Fruit fly (Drosophila melanogaster) whole organism, adult: ENCODE data around the gene comm.

Source experiments
- CG11617 ChIP-seq: fragments of 200-800 bp; sonication (Bioruptor generic); optimal IDR thresholded peaks from 2 replicates; lab custom pipeline; 2017; ENCODE audit warnings: mild to moderate bottlenecking, missing biosample characterization, missing genetic modification reagents, missing genetic modification characterization
- CG12768 ChIP-seq: fragments of 200-800 bp; sonication (Bioruptor generic); optimal IDR thresholded peaks from 2 replicates; lab custom pipeline; 2017; ENCODE audit warnings: missing biosample characterization, missing genetic modification characterization, mild to moderate bottlenecking, moderate library complexity, missing genetic modification reagents
- CG14711 ChIP-seq: fragments of 200-800 bp; sonication (Bioruptor generic); optimal IDR thresholded peaks from 2 replicates; lab custom pipeline; 2018; ENCODE audit warnings: missing biosample characterization, mild to moderate bottlenecking, missing genetic modification characterization, moderate library complexity
- CG1620 ChIP-seq: fragments of 200-800 bp; sonication (Bioruptor generic); optimal IDR thresholded peaks from 2 replicates; lab custom pipeline; 2016; ENCODE audit warnings: missing biosample characterization, missing genetic modification characterization
- CG33017 ChIP-seq: fragments of 200-800 bp; sonication (Bioruptor generic); optimal IDR thresholded peaks from 2 replicates; lab custom pipeline; 2018; ENCODE audit warnings: missing biosample characterization, mild to moderate bottlenecking, missing genetic modification characterization, moderate library complexity
- CG5204 ChIP-seq: fragments of 200-800 bp; sonication (Bioruptor generic); optimal IDR thresholded peaks from 2 replicates; lab custom pipeline; 2016; ENCODE audit warnings: missing biosample characterization, missing genetic modification characterization
- CG7045 ChIP-seq: fragments of 200-800 bp; sonication (Bioruptor generic); optimal IDR thresholded peaks from 2 replicates; lab custom pipeline; 2017; ENCODE audit warnings: missing biosample characterization, mild to moderate bottlenecking, missing genetic modification characterization
- CG7101 ChIP-seq: fragments of 200-800 bp; sonication (Bioruptor generic); optimal IDR thresholded peaks from 2 replicates; lab custom pipeline; 2018; ENCODE audit warnings: missing biosample characterization, mild to moderate bottlenecking, missing genetic modification characterization, moderate library complexity
- Clk ChIP-seq: fragments of 200-800 bp; sonication (Bioruptor generic); optimal IDR thresholded peaks from 2 replicates; lab custom pipeline; 2017; ENCODE audit warnings: missing biosample characterization, missing genetic modification characterization
- Crg-1 ChIP-seq: fragments of 200-800 bp; sonication (Bioruptor generic); optimal IDR thresholded peaks from 2 replicates; lab custom pipeline; 2016; ENCODE audit warnings: missing biosample characterization, missing genetic modification characterization
- Hr96 ChIP-seq: fragments of 200-800 bp; sonication (Bioruptor generic); optimal IDR thresholded peaks from 2 replicates; lab custom pipeline; 2016; ENCODE audit warnings: missing biosample characterization, missing genetic modification characterization
- Mnt ChIP-seq: fragments of 200-800 bp; sonication (Bioruptor generic); optimal IDR thresholded peaks from 2 replicates; lab custom pipeline; 2016; ENCODE audit warnings: missing biosample characterization, mild to moderate bottlenecking, missing genetic modification characterization
- bab1 ChIP-seq: fragments of 200-800 bp; sonication (Bioruptor generic); optimal IDR thresholded peaks from 3 replicates; lab custom pipeline; 2019; ENCODE audit warnings: missing biosample characterization, mild to moderate bottlenecking, missing genetic modification characterization, moderate library complexity
- cic ChIP-seq: fragments of 200-800 bp; sonication (Bioruptor generic); optimal IDR thresholded peaks from 2 replicates; lab custom pipeline; 2017; ENCODE audit warnings: missing biosample characterization, mild to moderate bottlenecking, missing genetic modification characterization, moderate library complexity
- cnc ChIP-seq, 2 experiments: fragments of >200 bp; optimal IDR thresholded peaks; 2 replicates each; lab custom pipeline; 2017
- kay ChIP-seq: fragments of 200-800 bp; sonication (Bioruptor generic); peaks from one replicate; lab custom pipeline; 2016; ENCODE audit warnings: missing biosample characterization, missing genetic modification characterization, borderline replicate concordance
- ovo ChIP-seq: fragments of 200-800 bp; sonication (Bioruptor generic); optimal IDR thresholded peaks from 2 replicates; lab custom pipeline; 2016; ENCODE audit warnings: missing biosample characterization, missing genetic modification characterization
- pad ChIP-seq: fragments of 200-800 bp; sonication (Bioruptor generic); optimal IDR thresholded peaks from 3 replicates; lab custom pipeline; 2017; ENCODE audit warnings: missing biosample characterization, missing genetic modification characterization, mild to moderate bottlenecking, moderate library complexity, missing genetic modification reagents
- tj ChIP-seq: fragments of 200-800 bp; sonication (Bioruptor generic); optimal IDR thresholded peaks from 3 replicates; lab custom pipeline; 2017; ENCODE audit warnings: missing biosample characterization, mild to moderate bottlenecking, missing genetic modification characterization, moderate library complexity
- toe ChIP-seq: fragments of 200-800 bp; sonication (Bioruptor generic); optimal IDR thresholded peaks from 2 replicates; lab custom pipeline; 2016; ENCODE audit warnings: missing biosample characterization, missing genetic modification characterization

The comm gene

dm6 chr3L:15731832-15732506 lies 3.7 kb upstream of the comm start:
- no peak for TF ChIP-seq Crg-1
- no peak for TF ChIP-seq CG7101 (tag; lab: Kevin White, UChicago)
- no peak for TF ChIP-seq ovo (GFP tag; lab: Kevin White, UChicago)
- no peak for TF ChIP-seq pad (GFP tag; lab: Kevin White, UChicago)
- TF ChIP-seq CG5204 (GFP tag; lab: Kevin White, UChicago), result no peak
- TF ChIP-seq CG1620, result no peak
- no peak for TF ChIP-seq CG12768 (GFP tag; lab: Kevin White, UChicago)
- TF ChIP-seq CG14711 (tag; lab: Kevin White, UChicago), result no peak

- TF ChIP-seq CG12768 (GFP tag; lab: Kevin White, UChicago) (no peak), CG7045 (GFP tag; lab: Kevin White, UChicago) (no peak), Mnt (GFP tag; lab: Kevin White, UChicago) (no peak), kay (GFP tag; lab: Kevin White, UChicago) (no peak), Clk (GFP tag; lab: Kevin White, UChicago) (no peak), cnc (optimal IDR thresholded peaks at IDR 0.05; lab: Kevin White, UChicago) (no peak), CG1620 (no peak), ovo (GFP tag; lab: Kevin White, UChicago) (no peak), Hr96 (GFP tag; lab: Kevin White, UChicago) (no peak), bab1 (GFP tag; lab: Kevin White, UChicago) (no peak), CG11617 (GFP tag; lab: Kevin White, UChicago) (no peak), Crg-1 (no peak), tj (GFP tag; lab: Kevin White, UChicago) (no peak), cic (no peak), CG5204 (GFP tag; lab: Kevin White, UChicago) (no peak), toe (GFP tag; lab: Kevin White, UChicago) (no peak), CG33017 (tag; lab: Kevin White, UChicago) (no peak), CG14711 (tag; lab: Kevin White, UChicago) (no peak), pad (GFP tag; lab: Kevin White, UChicago) (no peak)
Measured at dm6 chr3L:15729306-15730006, 1.2 kb upstream of the comm start.

DNA sequence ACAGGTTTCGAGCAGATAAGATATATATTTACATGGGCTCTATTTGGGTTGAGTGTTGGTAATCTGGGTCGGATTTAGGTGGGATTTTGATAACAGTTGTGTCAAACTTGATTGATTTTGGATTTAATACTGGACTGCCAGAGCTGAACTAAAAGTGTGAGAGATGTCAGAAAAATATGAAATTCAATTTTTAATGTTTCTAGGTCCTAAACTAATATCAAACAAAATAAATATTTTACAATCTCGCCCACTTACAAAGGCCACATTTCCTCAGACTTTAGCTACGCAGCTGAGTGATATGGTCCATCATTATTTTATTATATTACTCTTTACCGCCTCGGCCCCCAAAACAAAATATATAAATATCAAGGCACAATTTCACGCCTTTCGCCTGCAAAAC lies 1.4 kb downstream of the comm start:
- TF ChIP-seq pad (GFP tag; lab: Kevin White, UChicago) (no peak), ovo (GFP tag; lab: Kevin White, UChicago) (no peak), CG12768 (GFP tag; lab: Kevin White, UChicago) (no peak), CG5204 (GFP tag; lab: Kevin White, UChicago) (no peak), CG1620 (no peak), kay (GFP tag; lab: Kevin White, UChicago) (no peak), cic (no peak), Crg-1 (no peak), CG11617 (GFP tag; lab: Kevin White, UChicago) (no peak), CG14711 (tag; lab: Kevin White, UChicago) (no peak), CG33017 (tag; lab: Kevin White, UChicago) (no peak), cnc (optimal IDR thresholded peaks at IDR 0.05; lab: Kevin White, UChicago) (no peak), Clk (GFP tag; lab: Kevin White, UChicago) (no peak), Mnt (GFP tag; lab: Kevin White, UChicago) (no peak), toe (GFP tag; lab: Kevin White, UChicago) (no peak), Hr96 (GFP tag; lab: Kevin White, UChicago) (no peak), bab1 (GFP tag; lab: Kevin White, UChicago) (no peak), tj (GFP tag; lab: Kevin White, UChicago) (no peak), CG7101 (tag; lab: Kevin White, UChicago) (no peak)

- TF ChIP-seq cnc (optimal IDR thresholded peaks at IDR 0.05; lab: Kevin White, UChicago), result no peak
- TF ChIP-seq cic, result no peak
- no peak for TF ChIP-seq Mnt (GFP tag; lab: Kevin White, UChicago)
- TF ChIP-seq CG1620, result no peak
- TF ChIP-seq toe (GFP tag; lab: Kevin White, UChicago), result no peak
Measured at dm6 chr3L:15720905-15721304, 7.3 kb downstream of the comm start.

dm6 chr3L:15720224-15720623 lies 8.0 kb downstream of the comm start:
- TF ChIP-seq Mnt (GFP tag; lab: Kevin White, UChicago) (no peak), CG7101 (tag; lab: Kevin White, UChicago) (no peak), CG14711 (tag; lab: Kevin White, UChicago) (no peak), toe (GFP tag; lab: Kevin White, UChicago) (no peak), CG7045 (GFP tag; lab: Kevin White, UChicago) (no peak), CG12768 (GFP tag; lab: Kevin White, UChicago) (no peak), bab1 (GFP tag; lab: Kevin White, UChicago) (no peak), tj (GFP tag; lab: Kevin White, UChicago) (no peak), cnc (optimal IDR thresholded peaks at IDR 0.05; lab: Kevin White, UChicago) (no peak), ovo (GFP tag; lab: Kevin White, UChicago) (no peak), CG1620 (no peak), Hr96 (GFP tag; lab: Kevin White, UChicago) (no peak), CG11617 (GFP tag; lab: Kevin White, UChicago) (no peak), cic (no peak), Clk (GFP tag; lab: Kevin White, UChicago) (no peak), Crg-1 (no peak), kay (GFP tag; lab: Kevin White, UChicago) (no peak), CG5204 (GFP tag; lab: Kevin White, UChicago) (no peak), pad (GFP tag; lab: Kevin White, UChicago) (no peak)
